Worm (Caenorhabditis elegans) whole organism, L4 larva: Measurements from ENCODE around the gene K08F9.1.
A peak's percentile ranks its signal among the peaks of the same experiment; 100 is the strongest.

Source experiments
- mdl-1 ChIP-seq, 2 experiments: fragments of 150-350 bp in 1 of 2; sonication (generic microtip) in 1 of 2; optimal IDR thresholded peaks; 2 replicates each; lab custom pipeline; 2014 to 2017; ENCODE audit warnings: missing biosample characterization in 2 of 2, missing genetic modification characterization in 2 of 2
- mes-2 ChIP-seq: sonication (generic microtip); optimal IDR thresholded peaks from 2 replicates; lab custom pipeline; 2016; ENCODE audit warnings: missing genotype, mild to moderate bottlenecking, missing genetic modification characterization, missing compliant biosample characterization; ENCODE audit not compliant: poor library complexity, severe bottlenecking
- nhr-48 ChIP-seq: sonication (generic microtip); optimal IDR thresholded peaks from 2 replicates; lab custom pipeline; 2016; ENCODE audit warnings: mild to moderate bottlenecking, missing genetic modification characterization, missing compliant biosample characterization
- snpc-4 ChIP-seq: fragments of 150-350 bp; optimal IDR thresholded peaks from 2 replicates; lab custom pipeline; 2014; ENCODE audit warnings: missing biosample characterization, missing genetic modification characterization

- no peak for TF ChIP-seq snpc-4 (tag; lab: Kevin White, UChicago)
- no peak for TF ChIP-seq mdl-1 (tag; optimal IDR thresholded peaks at IDR 0.05; lab: Kevin White, UChicago)
- TF ChIP-seq nhr-48 (tag; lab: Kevin White, UChicago): peak; percentile 83
- peak; percentile 93 for TF ChIP-seq mes-2 (tag; lab: Kevin White, UChicago)
These were observed 47.7 kb upstream of the K08F9.1 start, which contains the start of gene Y75B12B.11 for ce11 chrV:15190903-15191302.
